Worm (Caenorhabditis elegans) whole organism, late embryonic: ENCODE data around the gene ZK177.12.

Source experiments
- ceh-14 ChIP-seq: sonication (generic microtip); optimal IDR thresholded peaks from 2 replicates; lab custom pipeline; 2016; ENCODE audit warnings: missing genotype, missing genetic modification characterization, missing compliant biosample characterization
- ceh-45 ChIP-seq: fragments of 200-800 bp; sonication (Bioruptor generic); IDR thresholded peaks from 2 replicates; pipeline ENCODE4 v1.3.6; 2022; ENCODE audit warnings: missing genetic modification reagents, missing genetic modification characterization, missing compliant biosample characterization
- pha-4 ChIP-seq: fragments of 150-350 bp; optimal IDR thresholded peaks from 2 replicates; lab custom pipeline; 2018; ENCODE audit warnings: missing biosample characterization, missing genetic modification reagents, missing genetic modification characterization
- pqm-1 ChIP-seq: sonication (generic microtip); optimal IDR thresholded peaks from 2 replicates; lab custom pipeline; 2016; ENCODE audit warnings: missing genetic modification characterization, missing compliant biosample characterization
- unc-55 ChIP-seq: sonication (generic microtip); optimal IDR thresholded peaks from 2 replicates; lab custom pipeline; 2017; ENCODE audit warnings: missing biosample characterization, missing genetic modification reagents, missing genetic modification characterization
- ztf-16 ChIP-seq: sonication (generic microtip); optimal IDR thresholded peaks from 2 replicates; lab custom pipeline; 2017; ENCODE audit warnings: missing genetic modification characterization, missing compliant biosample characterization

ce11 chrII:5505820-5506287 is 15.7 kb upstream of the ZK177.12 start, which contains the start of gene npp-24:
- no peak for TF ChIP-seq ceh-14
- no peak for TF ChIP-seq pqm-1 (tag; lab: Kevin White, UChicago)
- no peak for TF ChIP-seq ceh-45 (GFP tag; lab: Robert Waterston, UW)
- no peak for TF ChIP-seq pha-4
- TF ChIP-seq unc-55 (GFP tag; lab: Kevin White, UChicago), result no peak
- no peak for TF ChIP-seq ztf-16
